Fruit fly (Drosophila melanogaster): Measurements from ENCODE around the gene CG11854.

Gene CG11854

dm6 chr3R:25258628-25259240 lies 16.9 kb downstream of the CG11854 start, which contains the start of gene CG11857 (continued):
- TF ChIP-seq E2f2 (GFP tag; IDR thresholded peaks at IDR 0.05) (peak; percentile 90), CG3995 (GFP tag; optimal IDR thresholded peaks at IDR 0.05) (peak; percentile 82), CG14965 (GFP tag; optimal IDR thresholded peaks at IDR 0.05; ENCODE audit: borderline replicate concordance) (peak; percentile 55), sqz (GFP tag; optimal IDR thresholded peaks at IDR 0.05) (no peak), Aef1 (GFP tag; IDR thresholded peaks at IDR 0.05) (peak; percentile 99), pb (GFP tag; optimal IDR thresholded peaks at IDR 0.05) (peak; percentile 92), sim (GFP tag; IDR thresholded peaks at IDR 0.05) (peak; percentile 95), Ets97D (GFP tag; optimal IDR thresholded peaks at IDR 0.05) (peak; percentile 95), CG42726 (GFP tag; IDR thresholded peaks at IDR 0.05; ENCODE audit: partially characterized antibody) (peak; percentile 98), zf30C (GFP tag; optimal IDR thresholded peaks at IDR 0.05) (peak; percentile 27), ATbp (GFP tag; optimal IDR thresholded peaks at IDR 0.05) (peak; percentile 92), psq (GFP tag; optimal IDR thresholded peaks at IDR 0.05) (peak; percentile 93), scrt (GFP tag; optimal IDR thresholded peaks at IDR 0.05) (peak; percentile 87), prd (optimal IDR thresholded peaks at IDR 0.05) (no peak), prd (GFP tag; IDR thresholded peaks at IDR 0.05) (peak; percentile 100), CG8944 (GFP tag; optimal IDR thresholded peaks at IDR 0.05) (peak; percentile 97), D19B (GFP tag; optimal IDR thresholded peaks at IDR 0.05) (peak; percentile 90), ato (GFP tag; IDR thresholded peaks at IDR 0.05; ENCODE audit: partially characterized antibody) (peak; percentile 96), Dip3 (GFP tag; optimal IDR thresholded peaks at IDR 0.05) (peak; percentile 97), CG11696 (GFP tag; IDR thresholded peaks at IDR 0.05) (peak; percentile 89), pzg (GFP tag; optimal IDR thresholded peaks at IDR 0.05) (peak; percentile 89), CG9609 (GFP tag; optimal IDR thresholded peaks at IDR 0.05) (peak; percentile 98), D (optimal IDR thresholded peaks at IDR 0.05) (no peak), D (GFP tag; optimal IDR thresholded peaks at IDR 0.05) (peak; percentile 96), CG13287 (GFP tag; IDR thresholded peaks at IDR 0.05; ENCODE audit: partially characterized antibody) (peak; percentile 100), CG34376 (GFP tag; optimal IDR thresholded peaks at IDR 0.05) (peak; percentile 97), gsb (GFP tag; IDR thresholded peaks at IDR 0.05) (peak; percentile 97), Poxn (GFP tag; IDR thresholded peaks at IDR 0.05) (peak; percentile 97), crp (GFP tag; optimal IDR thresholded peaks at IDR 0.05) (peak in 1 of 2 experiments; percentile 72), CG7271 (tag; optimal IDR thresholded peaks at IDR 0.05) (peak; percentile 95), Dbx (GFP tag; IDR thresholded peaks at IDR 0.05) (peak; percentile 99), fd3F (GFP tag; optimal IDR thresholded peaks at IDR 0.05) (peak; percentile 98), CG16815 (GFP tag; optimal IDR thresholded peaks at IDR 0.05) (peak; percentile 97), CG2889 (GFP tag; IDR thresholded peaks at IDR 0.05) (peak; percentile 99), CG12071 (GFP tag; optimal IDR thresholded peaks at IDR 0.05) (peak; percentile 89), CG10366 (GFP tag; IDR thresholded peaks at IDR 0.05) (peak; percentile 99), D19A (tag; optimal IDR thresholded peaks at IDR 0.05) (peak; percentile 92), NFAT (GFP tag; IDR thresholded peaks at IDR 0.05) (peak; percentile 99), CG6683 (GFP tag; optimal IDR thresholded peaks at IDR 0.05) (peak; percentile 87), CG11247 (GFP tag; IDR thresholded peaks at IDR 0.05) (peak; percentile 99), CG11695 (GFP tag; IDR thresholded peaks at IDR 0.05) (peak; percentile 96), Hsf (GFP tag; optimal IDR thresholded peaks at IDR 0.05) (peak; percentile 99), Opbp (GFP tag; IDR thresholded peaks at IDR 0.05; ENCODE audit: partially characterized antibody) (peak; percentile 99), HLHmδ (GFP tag; optimal IDR thresholded peaks at IDR 0.05) (peak; percentile 12), CG14860 (GFP tag; IDR thresholded peaks at IDR 0.05; ENCODE audit: partially characterized antibody) (peak; percentile 100), chm (GFP tag; IDR thresholded peaks at IDR 0.05) (peak; percentile 98), CrebB (tag; optimal IDR thresholded peaks at IDR 0.05) (peak; percentile 96), CG4730 (GFP tag; IDR thresholded peaks at IDR 0.05) (peak; percentile 99), salm (tag; optimal IDR thresholded peaks at IDR 0.05) (peak; percentile 88), twi (tag; optimal IDR thresholded peaks at IDR 0.05) (peak; percentile 96)
